Worm (Caenorhabditis elegans) whole organism, L1 larva: Measurements from ENCODE around the gene Y57A10A.4.

ENCODE experiments used
- F16B12.6 ChIP-seq: fragments of 150-350 bp; optimal IDR thresholded peaks from 2 replicates; lab custom pipeline; 2014; ENCODE audit warnings: missing biosample characterization, missing genetic modification characterization
- Y116A8C.19 ChIP-seq: sonication (generic microtip); optimal IDR thresholded peaks from 2 replicates; lab custom pipeline; 2016; ENCODE audit warnings: missing compliant biosample characterization, missing genetic modification characterization, borderline replicate concordance
- ama-1 ChIP-seq: fragments of 150-350 bp; optimal IDR thresholded peaks from 2 replicates; lab custom pipeline; 2014
- ceh-82 ChIP-seq, 3 experiments: fragments of 150-350 bp in 1 of 3; sonication (generic microtip) in 2 of 3; optimal IDR thresholded peaks; 2 replicates each; lab custom pipeline; 2014 to 2017; ENCODE audit warnings: missing biosample characterization in 3 of 3, missing genetic modification characterization in 3 of 3
- ceh-90 ChIP-seq: sonication (generic microtip); optimal IDR thresholded peaks from 2 replicates; lab custom pipeline; 2016; ENCODE audit warnings: missing genetic modification characterization, missing compliant biosample characterization
- dpl-1 ChIP-seq, 3 experiments: fragments of 150-350 bp in 2 of 3; sonication (generic microtip) in 1 of 3; optimal IDR thresholded peaks; 2 replicates each; lab custom pipeline; 2014 to 2017; ENCODE audit warnings: missing biosample characterization in 3 of 3, missing genetic modification characterization in 3 of 3, missing genetic modification reagents in 3 of 3
- dsc-1 ChIP-seq: sonication (generic microtip); optimal IDR thresholded peaks from 2 replicates; lab custom pipeline; 2016; ENCODE audit warnings: mild to moderate bottlenecking, missing genetic modification characterization, missing compliant biosample characterization
- efl-1 ChIP-seq, 4 experiments: fragments of 150-350 bp; optimal IDR thresholded peaks in 3 of 4; peaks in 1 of 4; 1 replicate in 1 of 4; 2 replicates in 3 of 4; lab custom pipeline; 2014; ENCODE audit warnings: missing biosample characterization in 2 of 4, missing genetic modification characterization in 2 of 4, missing genetic modification reagents in 2 of 4
- egl-13 ChIP-seq: sonication (generic microtip); optimal IDR thresholded peaks from 2 replicates; lab custom pipeline; 2016; ENCODE audit warnings: missing genotype, missing genetic modification reagents, missing genetic modification characterization, missing compliant biosample characterization
- elt-2 ChIP-seq: sonication (generic microtip); optimal IDR thresholded peaks from 2 replicates; lab custom pipeline; 2016; ENCODE audit warnings: missing genetic modification characterization, mild to moderate bottlenecking, inconsistent platforms, missing compliant biosample characterization, missing genetic modification reagents
- elt-3 ChIP-seq, 6 experiments: fragments of 150-350 bp in 1 of 6; sonication (generic microtip); optimal IDR thresholded peaks; 2 replicates each; lab custom pipeline; 2017 to 2018; ENCODE audit warnings: missing biosample characterization in 6 of 6, missing genetic modification characterization in 6 of 6, inconsistent platforms in 1 of 6
- fos-1 ChIP-seq: fragments of 150-350 bp; optimal IDR thresholded peaks from 2 replicates; lab custom pipeline; 2014; ENCODE audit warnings: missing biosample characterization, missing genetic modification characterization
- hlh-4 ChIP-seq: sonication (generic microtip); optimal IDR thresholded peaks from 2 replicates; lab custom pipeline; 2016; ENCODE audit warnings: mild to moderate bottlenecking, missing genetic modification characterization, missing compliant biosample characterization
- jun-1 ChIP-seq: fragments of 150-350 bp; optimal IDR thresholded peaks from 2 replicates; lab custom pipeline; 2014; ENCODE audit warnings: missing biosample characterization, missing genetic modification reagents, missing genetic modification characterization
- lin-15B ChIP-seq: fragments of 150-350 bp; sonication (generic microtip); optimal IDR thresholded peaks from 3 replicates; lab custom pipeline; 2014; ENCODE audit warnings: missing biosample characterization, missing genetic modification characterization
- lin-35 ChIP-seq, 2 experiments: fragments of 150-350 bp; optimal IDR thresholded peaks; 2 replicates each; lab custom pipeline; 2014; ENCODE audit warnings: missing biosample characterization in 2 of 2, missing genetic modification characterization in 2 of 2, missing genetic modification reagents in 2 of 2
- nhr-12 ChIP-seq: sonication (generic microtip); optimal IDR thresholded peaks from 2 replicates; lab custom pipeline; 2017; ENCODE audit warnings: missing biosample characterization, missing genetic modification characterization
- nhr-20 ChIP-seq: sonication (generic microtip); optimal IDR thresholded peaks from 2 replicates; lab custom pipeline; 2016; ENCODE audit warnings: mild to moderate bottlenecking, missing genetic modification characterization, missing compliant biosample characterization
- nhr-77 ChIP-seq: fragments of 150-350 bp; optimal IDR thresholded peaks from 2 replicates; lab custom pipeline; 2014; ENCODE audit warnings: missing biosample characterization, missing genetic modification characterization
- nhr-90 ChIP-seq: sonication (generic microtip); optimal IDR thresholded peaks from 2 replicates; lab custom pipeline; 2016; ENCODE audit warnings: mild to moderate bottlenecking, missing genetic modification characterization, missing compliant biosample characterization; ENCODE audit not compliant: poor library complexity
- pax-3 ChIP-seq: fragments of 200-800 bp; sonication (Bioruptor generic); optimal IDR thresholded peaks from 2 replicates; lab custom pipeline; 2018; ENCODE audit warnings: mild to moderate bottlenecking, missing genetic modification characterization, moderate library complexity, missing compliant biosample characterization
- pqm-1 ChIP-seq: sonication (generic microtip); optimal IDR thresholded peaks from 3 replicates; lab custom pipeline; 2017; ENCODE audit warnings: missing biosample characterization, missing genetic modification characterization
- rnt-1 ChIP-seq: sonication (generic microtip); optimal IDR thresholded peaks from 2 replicates; lab custom pipeline; 2016; ENCODE audit warnings: mild to moderate bottlenecking, missing genetic modification characterization, moderate library complexity, missing compliant biosample characterization
- snpc-4 ChIP-seq: fragments of 150-350 bp; optimal IDR thresholded peaks from 2 replicates; lab custom pipeline; 2014; ENCODE audit warnings: missing biosample characterization, missing genetic modification characterization
- snu-23 ChIP-seq: sonication (generic microtip); optimal IDR thresholded peaks from 2 replicates; lab custom pipeline; 2016; ENCODE audit warnings: missing genetic modification characterization, missing compliant biosample characterization
- sox-4 ChIP-seq: sonication (generic microtip); optimal IDR thresholded peaks from 2 replicates; lab custom pipeline; 2016; ENCODE audit warnings: missing genetic modification characterization, missing compliant biosample characterization
- swsn-7 ChIP-seq: sonication (generic microtip); optimal IDR thresholded peaks from 2 replicates; lab custom pipeline; 2016; ENCODE audit warnings: missing genetic modification characterization, missing compliant biosample characterization
- tlp-1 ChIP-seq: fragments of 150-350 bp; optimal IDR thresholded peaks from 2 replicates; lab custom pipeline; 2014; ENCODE audit warnings: missing biosample characterization, missing genetic modification characterization
- unc-30 ChIP-seq: sonication (generic microtip); optimal IDR thresholded peaks from 2 replicates; lab custom pipeline; 2017; ENCODE audit warnings: missing biosample characterization, missing genetic modification characterization
- unc-62 ChIP-seq: fragments of 150-350 bp; optimal IDR thresholded peaks from 2 replicates; lab custom pipeline; 2014; ENCODE audit warnings: missing biosample characterization, missing genetic modification reagents, missing genetic modification characterization
- xbp-1 ChIP-seq: sonication (generic microtip); optimal IDR thresholded peaks from 2 replicates; lab custom pipeline; 2016; ENCODE audit warnings: missing genetic modification characterization, missing compliant biosample characterization
- zag-1 ChIP-seq: fragments of 150-350 bp; optimal IDR thresholded peaks from 2 replicates; lab custom pipeline; 2014; ENCODE audit warnings: missing biosample characterization, missing genetic modification characterization
- ztf-11 ChIP-seq, 2 experiments: sonication (generic microtip); optimal IDR thresholded peaks; 2 replicates each; lab custom pipeline; 2016 to 2017; ENCODE audit warnings: missing genetic modification characterization in 2 of 2, missing biosample characterization in 1 of 2, missing compliant biosample characterization in 1 of 2
- ztf-4 ChIP-seq: fragments of 150-350 bp; optimal IDR thresholded peaks from 2 replicates; lab custom pipeline; 2014; ENCODE audit warnings: missing biosample characterization, missing genetic modification characterization

The Y57A10A.4 gene

DNA sequence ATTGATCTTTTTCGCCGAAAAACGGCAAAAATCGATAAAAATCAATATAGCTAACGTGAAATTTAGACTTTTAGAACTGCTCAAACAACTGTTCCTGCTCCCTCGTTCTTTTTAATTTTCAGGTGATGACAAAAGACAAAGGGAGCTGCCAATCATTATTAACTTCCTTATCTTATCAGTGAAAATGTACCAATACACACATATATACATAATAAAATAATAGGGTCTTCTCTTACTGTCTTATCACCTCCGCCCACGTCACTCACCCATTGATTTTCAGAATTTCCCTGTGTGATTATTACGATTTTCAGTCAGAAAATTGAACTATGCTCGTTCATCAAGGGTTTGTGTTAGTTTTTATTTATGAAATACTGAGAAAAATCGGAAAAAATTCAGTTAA, 34.0 kb downstream of the Y57A10A.4 start, which contains the start of gene Y57A10A.14:
Gene Y57A10A.14 (plus strand): TSS at position 228 of the 400 bp plus-strand sequence.
- TF ChIP-seq rnt-1 (no peak), snpc-4 (no peak), nhr-12 (no peak), unc-30 (tag; lab: Kevin White, UChicago) (no peak), tlp-1 (tag; lab: Kevin White, UChicago) (peak; percentile 72), elt-3 (tag; optimal IDR thresholded peaks at IDR 0.05; lab: Kevin White, UChicago) (no peak), egl-13 (tag; lab: Kevin White, UChicago) (no peak), zag-1 (no peak), jun-1 (tag; lab: Kevin White, UChicago) (peak; percentile 39), pax-3 (no peak), pqm-1 (tag; lab: Kevin White, UChicago) (peak; percentile 52), efl-1 (optimal IDR thresholded peaks at IDR 0.05; lab: Kevin White, UChicago) (no peak), efl-1 (GFP tag; optimal IDR thresholded peaks at IDR 0.05 in 1 of 2; lab: Kevin White, UChicago) (peak in 1 of 2 experiments; percentile 88), lin-15B (tag; lab: Kevin White, UChicago) (no peak), xbp-1 (tag; lab: Kevin White, UChicago) (no peak), swsn-7 (tag; lab: Kevin White, UChicago) (no peak), dpl-1 (GFP tag; optimal IDR thresholded peaks at IDR 0.05; lab: Kevin White, UChicago) (peak in 1 of 3 experiments; percentile 4), nhr-90 (no peak), F16B12.6 (tag; lab: Kevin White, UChicago) (no peak), snu-23 (GFP tag; lab: Kevin White, UChicago) (no peak), ceh-82 (tag; optimal IDR thresholded peaks at IDR 0.05; lab: Kevin White, UChicago) (no peak), lin-35 (GFP tag; optimal IDR thresholded peaks at IDR 0.05; lab: Kevin White, UChicago) (peak in 1 of 2 experiments; percentile 19), fos-1 (no peak), dsc-1 (no peak), hlh-4 (no peak), Y116A8C.19 (tag; lab: Kevin White, UChicago) (no peak), ztf-11 (tag; optimal IDR thresholded peaks at IDR 0.05; lab: Kevin White, UChicago) (no peak), elt-2 (tag; lab: Kevin White, UChicago) (peak; percentile 91)

DNA sequence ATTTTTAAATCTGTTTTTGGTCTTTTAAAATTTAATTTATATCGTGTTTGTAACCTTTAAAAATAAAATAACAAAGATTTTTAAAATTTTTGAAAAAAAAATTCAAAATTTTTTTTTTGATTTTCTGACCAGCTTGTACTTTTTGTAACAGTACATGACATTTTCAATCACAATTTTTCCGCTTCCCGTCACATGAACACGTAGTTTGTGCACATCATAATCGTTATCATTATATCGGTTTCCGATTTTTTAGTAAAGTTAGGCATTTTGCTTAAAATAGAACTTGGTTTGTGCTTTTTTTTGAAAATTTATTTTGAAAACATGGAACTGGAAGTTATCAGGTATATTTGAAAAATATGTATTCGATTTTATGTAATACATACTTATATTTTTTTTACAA, 35.0 kb downstream of the Y57A10A.4 start:
- TF ChIP-seq elt-2 (tag; lab: Kevin White, UChicago) (peak; percentile 47), ama-1 (lab: Kevin White, UChicago) (no peak), sox-4 (no peak), unc-62 (GFP tag; lab: Kevin White, UChicago) (no peak), nhr-77 (tag; lab: Kevin White, UChicago) (no peak)

ce11 chrII:12189193-12189592, 37.5 kb downstream of the Y57A10A.4 start:
- TF ChIP-seq lin-15B (tag; lab: Kevin White, UChicago): no peak
- TF ChIP-seq ztf-4 (tag; lab: Kevin White, UChicago): no peak
- no peak for TF ChIP-seq efl-1 (optimal IDR thresholded peaks at IDR 0.05; lab: Kevin White, UChicago)
- TF ChIP-seq efl-1 (GFP tag; optimal IDR thresholded peaks at IDR 0.05 in 1 of 2; lab: Kevin White, UChicago): peak in 1 of 2 experiments; percentile 67
- no peak for TF ChIP-seq ceh-90 (tag; lab: Kevin White, UChicago)

- TF ChIP-seq nhr-20 (no peak), efl-1 (optimal IDR thresholded peaks at IDR 0.05; lab: Kevin White, UChicago) (no peak), efl-1 (GFP tag; optimal IDR thresholded peaks at IDR 0.05 in 1 of 2; lab: Kevin White, UChicago) (peak in 1 of 2 experiments; percentile 75)
Measured at ce11 chrII:12199209-12199608, 47.5 kb downstream of the Y57A10A.4 start.
